Worm (Caenorhabditis elegans): ENCODE measurements around the gene Y73B6A.3.

Gene Y73B6A.3

ce11 chrIV:6785873-6786272 lies 45.8 kb upstream of the Y73B6A.3 start (continued):
- TF ChIP-seq nhr-28 (tag; optimal IDR thresholded peaks at IDR 0.05) (peak; percentile 52), mxl-2 (GFP tag; conservative IDR thresholded peaks at IDR 0.05) (no peak), hlh-30 (tag; optimal IDR thresholded peaks at IDR 0.05; ENCODE audit: insufficient read depth) (peak; percentile 73), mdt-29 (GFP tag; IDR thresholded peaks at IDR 0.05) (no peak), F44E2.7 (GFP tag; IDR thresholded peaks at IDR 0.05) (no peak), R02D3.7 (tag; optimal IDR thresholded peaks at IDR 0.05) (no peak), Y48G9A.11 (GFP tag; IDR thresholded peaks at IDR 0.05) (no peak), lin-1 (GFP tag; IDR thresholded peaks at IDR 0.05) (peak; percentile 78; the same call in 1 of the 2 replicates), hmg-1.1 (GFP tag; IDR thresholded peaks at IDR 0.05) (peak; percentile 84), nhr-6 (tag; optimal IDR thresholded peaks at IDR 0.05) (peak; percentile 13), unc-62 (GFP tag; optimal IDR thresholded peaks at IDR 0.05 in 1 of 2) (no peak), unc-62 (tag; optimal IDR thresholded peaks at IDR 0.05) (no peak), ceh-82 (tag; optimal IDR thresholded peaks at IDR 0.05) (no peak), F26F4.8 (GFP tag; conservative IDR thresholded peaks at IDR 0.05) (no peak), daf-12 (tag; optimal IDR thresholded peaks at IDR 0.05) (no peak), ceh-62 (tag; optimal IDR thresholded peaks at IDR 0.05) (no peak), spr-3 (GFP tag; optimal IDR thresholded peaks at IDR 0.05) (no peak), mep-1 (tag; optimal IDR thresholded peaks at IDR 0.05) (peak; percentile 85), attf-4 (tag; optimal IDR thresholded peaks at IDR 0.05) (no peak), tag-97 (GFP tag; IDR thresholded peaks at IDR 0.05) (no peak), dve-1 (tag; optimal IDR thresholded peaks at IDR 0.05; ENCODE audit: insufficient read depth) (peak; percentile 84), nhr-25 (tag; optimal IDR thresholded peaks at IDR 0.05; ENCODE audit: borderline replicate concordance, insufficient read depth) (peak; percentile 22), hif-1 (tag; optimal IDR thresholded peaks at IDR 0.05) (peak in 1 of 2 experiments; percentile 49), D1046.2 (GFP tag; IDR thresholded peaks at IDR 0.05) (no peak), tra-1 (GFP tag; IDR thresholded peaks at IDR 0.05) (peak; percentile 57; the same call in 1 of the 2 replicates), pha-4 (GFP tag; IDR thresholded peaks at IDR 0.05) (peak; percentile 64), pha-4 (tag; optimal IDR thresholded peaks at IDR 0.05) (peak; percentile 62), ztf-11 (tag; optimal IDR thresholded peaks at IDR 0.05) (no peak), nhr-48 (tag; optimal IDR thresholded peaks at IDR 0.05) (peak; percentile 49), ZK546.5 (tag; optimal IDR thresholded peaks at IDR 0.05) (no peak), ceh-28 (tag; optimal IDR thresholded peaks at IDR 0.05) (no peak), lin-29 (GFP tag; IDR thresholded peaks at IDR 0.05) (no peak), lin-38 (GFP tag; IDR thresholded peaks at IDR 0.05) (peak; percentile 52), dmd-6 (GFP tag; IDR thresholded peaks at IDR 0.05) (peak; percentile 68), T20F7.1 (GFP tag; optimal IDR thresholded peaks at IDR 0.05) (peak; percentile 40), Y5F2A.4 (GFP tag; optimal IDR thresholded peaks at IDR 0.05) (no peak), ztf-7 (tag; optimal IDR thresholded peaks at IDR 0.05) (peak; percentile 12), saeg-2 (GFP tag; IDR thresholded peaks at IDR 0.05) (no peak), snpc-1.2 (GFP tag; IDR thresholded peaks at IDR 0.05) (no peak), mxl-3 (GFP tag; optimal IDR thresholded peaks at IDR 0.05) (peak; percentile 40), egl-43 (GFP tag; IDR thresholded peaks at IDR 0.05) (0 out of 2 replicates have a peak, but pooled peaks have one; percentile 64), Y75B8A.6 (GFP tag; IDR thresholded peaks at IDR 0.05) (no peak), dpl-1 (GFP tag; optimal IDR thresholded peaks at IDR 0.05) (peak; percentile 49), nhr-11 (tag; optimal IDR thresholded peaks at IDR 0.05) (no peak), ceh-44 (GFP tag; IDR thresholded peaks at IDR 0.05) (no peak), nhr-102 (tag; optimal IDR thresholded peaks at IDR 0.05) (peak; percentile 18), F49E8.2 (tag; optimal IDR thresholded peaks at IDR 0.05; ENCODE audit: borderline replicate concordance) (no peak), nhr-76 (tag; optimal IDR thresholded peaks at IDR 0.05) (no peak), pqm-1 (tag; optimal IDR thresholded peaks at IDR 0.05) (peak; percentile 5), T26A8.4 (GFP tag; IDR thresholded peaks at IDR 0.05) (peak; percentile 59), madf-9 (GFP tag; conservative IDR thresholded peaks at IDR 0.05) (no peak), F37D6.2 (tag; optimal IDR thresholded peaks at IDR 0.05) (peak; percentile 38)

Data from whole organism, L4 larva.